Worm (Caenorhabditis elegans): Measurements from ENCODE around the gene F27E5.9.

DNA sequence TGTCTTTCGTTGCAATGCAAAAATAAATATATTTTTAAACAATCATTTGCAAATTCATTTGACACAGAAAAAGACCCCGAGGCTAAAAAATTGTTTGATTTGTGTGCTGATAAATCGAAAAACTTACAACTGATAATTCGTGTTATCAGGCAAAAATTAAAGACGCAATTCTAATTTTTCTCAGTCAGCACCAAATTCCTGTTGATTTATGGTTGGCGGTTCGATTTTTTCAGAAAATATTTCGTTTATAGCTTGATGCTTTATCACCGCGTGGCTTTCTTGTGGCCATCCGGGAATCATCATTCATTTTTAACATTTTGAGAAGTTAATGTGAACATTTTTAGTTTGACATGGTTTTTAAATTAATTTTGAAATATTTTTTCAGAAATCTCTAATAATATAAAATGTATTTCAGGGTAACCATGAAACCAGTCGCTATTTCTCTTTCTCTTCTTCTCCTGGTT is 4.5 kb downstream of the F27E5.9 start, which contains the start of gene asah-2:
- TF ChIP-seq zag-1 (tag; optimal IDR thresholded peaks at IDR 0.05): no peak
- no peak for TF ChIP-seq R02D3.7 (tag; optimal IDR thresholded peaks at IDR 0.05)
- TF ChIP-seq lin-39 (tag; optimal IDR thresholded peaks at IDR 0.05): no peak
- no peak for TF ChIP-seq nhr-21 (tag; optimal IDR thresholded peaks at IDR 0.05)
- TF ChIP-seq snpc-4 (tag; optimal IDR thresholded peaks at IDR 0.05): no peak
- TF ChIP-seq ceh-82 (tag; optimal IDR thresholded peaks at IDR 0.05): no peak
- TF ChIP-seq ama-1 (optimal IDR thresholded peaks at IDR 0.05): no peak
- no peak for TF ChIP-seq dmd-4 (tag; optimal IDR thresholded peaks at IDR 0.05)
- no peak for TF ChIP-seq nhr-237 (tag; optimal IDR thresholded peaks at IDR 0.05)
- TF ChIP-seq nhr-12 (tag; optimal IDR thresholded peaks at IDR 0.05): no peak
- no peak for TF ChIP-seq nhr-11 (tag; optimal IDR thresholded peaks at IDR 0.05)
- no peak for TF ChIP-seq nhr-25 (tag; optimal IDR thresholded peaks at IDR 0.05)
- TF ChIP-seq sem-4 (tag; optimal IDR thresholded peaks at IDR 0.05): no peak
